Worm (Caenorhabditis elegans) whole organism, mixed stage, embryonic: ENCODE data around the gene vps-41.

Experiments
- M03D4.4 ChIP-seq: sonication (generic microtip); optimal IDR thresholded peaks from 2 replicates; lab custom pipeline; 2017; ENCODE audit warnings: mild to moderate bottlenecking, missing genetic modification characterization, missing compliant biosample characterization
- bed-3 ChIP-seq: fragments of 200-800 bp; sonication (Bioruptor generic); optimal IDR thresholded peaks from 3 replicates; lab custom pipeline; 2018; ENCODE audit warnings: mild to moderate bottlenecking, missing genetic modification characterization, moderate library complexity, missing compliant biosample characterization
- blmp-1 ChIP-seq: fragments of 150-350 bp; optimal IDR thresholded peaks from 2 replicates; lab custom pipeline; 2014; ENCODE audit warnings: missing biosample characterization, missing genetic modification characterization
- ceh-39 ChIP-seq: fragments of 150-350 bp; optimal IDR thresholded peaks from 2 replicates; lab custom pipeline; 2014; ENCODE audit warnings: missing biosample characterization, missing genetic modification characterization
- ceh-43 ChIP-seq: fragments of 200-800 bp; sonication (Bioruptor generic); optimal IDR thresholded peaks from 2 replicates; lab custom pipeline; 2018; ENCODE audit warnings: mild to moderate bottlenecking, missing genetic modification characterization, moderate library complexity, missing compliant biosample characterization
- ceh-83 ChIP-seq: fragments of 200-800 bp; sonication (Bioruptor generic); optimal IDR thresholded peaks from 2 replicates; lab custom pipeline; 2018; ENCODE audit warnings: mild to moderate bottlenecking, missing genetic modification characterization, missing compliant biosample characterization
- ces-1 ChIP-seq: fragments of 150-350 bp; optimal IDR thresholded peaks from 2 replicates; lab custom pipeline; 2014; ENCODE audit warnings: missing biosample characterization, missing genetic modification reagents, missing genetic modification characterization
- cnd-1 ChIP-seq: fragments of 200-800 bp; sonication (Bioruptor generic); optimal IDR thresholded peaks from 2 replicates; lab custom pipeline; 2018; ENCODE audit warnings: mild to moderate bottlenecking, missing genetic modification characterization, missing compliant biosample characterization
- drap-1 ChIP-seq: fragments of 200-800 bp; sonication (Bioruptor generic); optimal IDR thresholded peaks from 3 replicates; lab custom pipeline; 2018; ENCODE audit warnings: mild to moderate bottlenecking, missing genetic modification characterization, missing compliant biosample characterization
- elt-1 ChIP-seq: sonication (generic microtip); optimal IDR thresholded peaks from 2 replicates; lab custom pipeline; 2017; ENCODE audit warnings: missing genetic modification characterization, mild to moderate bottlenecking, missing compliant biosample characterization, antibody characterized with exemption, moderate library complexity, borderline replicate concordance; ENCODE audit not compliant: insufficient read depth
- elt-3 ChIP-seq: fragments of 150-350 bp; optimal IDR thresholded peaks from 2 replicates; lab custom pipeline; 2014; ENCODE audit warnings: missing biosample characterization, missing genetic modification characterization
- ham-2 ChIP-seq: fragments of 200-800 bp; sonication (Bioruptor generic); optimal IDR thresholded peaks from 2 replicates; lab custom pipeline; 2018; ENCODE audit warnings: mild to moderate bottlenecking, missing genetic modification characterization, missing compliant biosample characterization
- hlh-1 ChIP-seq: fragments of 150-350 bp; optimal IDR thresholded peaks from 2 replicates; lab custom pipeline; 2014; ENCODE audit warnings: missing biosample characterization, missing genetic modification reagents, missing genetic modification characterization
- lin-13 ChIP-seq: fragments of 150-350 bp; optimal IDR thresholded peaks from 2 replicates; lab custom pipeline; 2014; ENCODE audit warnings: missing biosample characterization, missing genetic modification characterization
- lsy-2 ChIP-seq: fragments of 150-350 bp; optimal IDR thresholded peaks from 2 replicates; lab custom pipeline; 2014; ENCODE audit warnings: missing biosample characterization, missing genetic modification characterization
- mab-5 ChIP-seq: fragments of 150-350 bp; optimal IDR thresholded peaks from 2 replicates; lab custom pipeline; 2014; ENCODE audit warnings: missing biosample characterization, missing genetic modification characterization
- mep-1 ChIP-seq: fragments of 150-350 bp; optimal IDR thresholded peaks from 2 replicates; lab custom pipeline; 2017; ENCODE audit warnings: missing biosample characterization, missing genetic modification reagents, missing genetic modification characterization, inconsistent platforms
- mls-2 ChIP-seq: sonication (generic microtip); optimal IDR thresholded peaks from 2 replicates; lab custom pipeline; 2016; ENCODE audit warnings: mild to moderate bottlenecking, missing genetic modification characterization, moderate library complexity, missing compliant biosample characterization
- nhr-12 ChIP-seq: fragments of 150-350 bp; optimal IDR thresholded peaks from 2 replicates; lab custom pipeline; 2014; ENCODE audit warnings: missing biosample characterization, missing genetic modification characterization
- nhr-2 ChIP-seq: fragments of 150-350 bp; optimal IDR thresholded peaks from 2 replicates; lab custom pipeline; 2014; ENCODE audit warnings: missing biosample characterization, missing genetic modification characterization
- nhr-237 ChIP-seq: fragments of 150-350 bp; optimal IDR thresholded peaks from 2 replicates; lab custom pipeline; 2014; ENCODE audit warnings: missing biosample characterization, missing genetic modification characterization
- nhr-28 ChIP-seq: fragments of 150-350 bp; optimal IDR thresholded peaks from 2 replicates; lab custom pipeline; 2014; ENCODE audit warnings: missing biosample characterization, missing genetic modification characterization
- nhr-76 ChIP-seq: sonication (generic microtip); optimal IDR thresholded peaks from 2 replicates; lab custom pipeline; 2017; ENCODE audit warnings: missing biosample characterization, missing genetic modification characterization
- pha-4 ChIP-seq: fragments of 150-350 bp; optimal IDR thresholded peaks from 2 replicates; lab custom pipeline; 2018; ENCODE audit warnings: missing biosample characterization, missing genetic modification reagents, missing genetic modification characterization
- sem-2 ChIP-seq: fragments of 200-800 bp; sonication (Bioruptor generic); optimal IDR thresholded peaks from 2 replicates; lab custom pipeline; 2018; ENCODE audit warnings: mild to moderate bottlenecking, missing genetic modification characterization, missing compliant biosample characterization
- snpc-4 ChIP-seq: fragments of 150-350 bp; optimal IDR thresholded peaks from 2 replicates; lab custom pipeline; 2014; ENCODE audit warnings: missing biosample characterization, missing genetic modification characterization
- sptf-1 ChIP-seq: sonication (generic microtip); optimal IDR thresholded peaks from 2 replicates; lab custom pipeline; 2017; ENCODE audit warnings: mild to moderate bottlenecking, missing genetic modification characterization, moderate library complexity, missing compliant biosample characterization
- tbx-8 ChIP-seq: fragments of 200-800 bp; sonication (Bioruptor generic); optimal IDR thresholded peaks from 2 replicates; lab custom pipeline; 2018; ENCODE audit warnings: mild to moderate bottlenecking, missing genetic modification characterization, moderate library complexity, missing compliant biosample characterization
- unc-120 ChIP-seq: sonication (generic microtip); optimal IDR thresholded peaks from 2 replicates; lab custom pipeline; 2017; ENCODE audit warnings: missing genetic modification characterization, missing compliant biosample characterization; ENCODE audit not compliant: poor library complexity, severe bottlenecking
- unc-39 ChIP-seq: fragments of 150-350 bp; optimal IDR thresholded peaks from 2 replicates; lab custom pipeline; 2014; ENCODE audit warnings: missing biosample characterization, missing genetic modification characterization
- unc-62 ChIP-seq: fragments of 150-350 bp; optimal IDR thresholded peaks from 2 replicates; lab custom pipeline; 2014; ENCODE audit warnings: missing biosample characterization, missing genetic modification reagents, missing genetic modification characterization
- zip-8 ChIP-seq: fragments of 150-350 bp; optimal IDR thresholded peaks from 2 replicates; lab custom pipeline; 2014; ENCODE audit warnings: missing biosample characterization, missing genetic modification characterization
- ztf-11 ChIP-seq: fragments of 150-350 bp; optimal IDR thresholded peaks from 2 replicates; lab custom pipeline; 2014; ENCODE audit warnings: missing biosample characterization, missing genetic modification characterization

Gene vps-41

ce11 chrX:5321563-5321962, 37.9 kb downstream of the vps-41 start:
- no peak for TF ChIP-seq bed-3 (GFP tag; lab: Kevin White, UChicago)
- TF ChIP-seq ces-1 (GFP tag; lab: Kevin White, UChicago): peak; percentile 82

- TF ChIP-seq ceh-83 (GFP tag; lab: Kevin White, UChicago) (no peak), blmp-1 (tag; lab: Kevin White, UChicago) (no peak), snpc-4 (no peak), elt-3 (tag; lab: Kevin White, UChicago) (no peak), bed-3 (GFP tag; lab: Kevin White, UChicago) (no peak), mls-2 (tag; lab: Kevin White, UChicago) (no peak), M03D4.4 (tag; lab: Kevin White, UChicago) (no peak), nhr-2 (no peak), nhr-237 (tag; lab: Kevin White, UChicago) (no peak), hlh-1 (tag; lab: Kevin White, UChicago) (no peak)
Observed at ce11 chrX:5323287-5323686, 39.7 kb downstream of the vps-41 start, which contains the start of gene sto-2. Gene sto-2, minus strand, starts transcription at chrX:5323387.

ce11 chrX:5329236-5329635, 45.6 kb downstream of the vps-41 start, which contains the start of gene C26B9.5:
Gene C26B9.5, plus strand, starts transcription at chrX:5329479.
- TF ChIP-seq nhr-76 (no peak), elt-1 (tag; lab: Kevin White, UChicago) (no peak), tbx-8 (GFP tag; lab: Kevin White, UChicago) (no peak), mab-5 (no peak), bed-3 (GFP tag; lab: Kevin White, UChicago) (no peak), unc-62 (GFP tag; lab: Kevin White, UChicago) (no peak), ceh-83 (GFP tag; lab: Kevin White, UChicago) (no peak), sem-2 (GFP tag; lab: Kevin White, UChicago) (no peak), ztf-11 (tag; lab: Kevin White, UChicago) (no peak), elt-3 (tag; lab: Kevin White, UChicago) (no peak), ham-2 (no peak), blmp-1 (tag; lab: Kevin White, UChicago) (no peak)

ce11 chrX:5330765-5331164, 47.1 kb downstream of the vps-41 start:
- TF ChIP-seq lin-13: no peak
- TF ChIP-seq mls-2 (tag; lab: Kevin White, UChicago): no peak
- TF ChIP-seq ceh-43 (GFP tag; lab: Kevin White, UChicago): no peak
- TF ChIP-seq cnd-1 (tag; lab: Kevin White, UChicago): no peak
- TF ChIP-seq pha-4: no peak

ce11 chrX:5335368-5335767, 51.7 kb downstream of the vps-41 start, which contains the start of gene C26B9.6:
Gene C26B9.6, minus strand, starts transcription at chrX:5335468.
- no peak for TF ChIP-seq nhr-28 (tag; lab: Kevin White, UChicago)
- no peak for TF ChIP-seq sptf-1 (tag; lab: Kevin White, UChicago)
- TF ChIP-seq zip-8 (tag; lab: Kevin White, UChicago): no peak
- no peak for TF ChIP-seq nhr-237 (tag; lab: Kevin White, UChicago)
- no peak for TF ChIP-seq lin-13

- TF ChIP-seq ceh-43 (GFP tag; lab: Kevin White, UChicago) (no peak), sptf-1 (tag; lab: Kevin White, UChicago) (peak; percentile 57), unc-62 (GFP tag; lab: Kevin White, UChicago) (peak; percentile 8), M03D4.4 (tag; lab: Kevin White, UChicago) (peak; percentile 47), unc-120 (peak; percentile 60), lsy-2 (tag; lab: Kevin White, UChicago) (peak; percentile 5), ceh-39 (tag; lab: Kevin White, UChicago) (no peak), nhr-237 (tag; lab: Kevin White, UChicago) (peak; percentile 36), bed-3 (GFP tag; lab: Kevin White, UChicago) (peak; percentile 46), nhr-76 (no peak), drap-1 (GFP tag; lab: Kevin White, UChicago) (peak; percentile 30), mls-2 (tag; lab: Kevin White, UChicago) (peak; percentile 52), ztf-11 (tag; lab: Kevin White, UChicago) (no peak), tbx-8 (GFP tag; lab: Kevin White, UChicago) (no peak), nhr-12 (tag; lab: Kevin White, UChicago) (no peak), mep-1 (peak; percentile 57), mab-5 (no peak), ham-2 (peak; percentile 75), unc-39 (tag; lab: Kevin White, UChicago) (no peak), ces-1 (GFP tag; lab: Kevin White, UChicago) (peak; percentile 15), cnd-1 (tag; lab: Kevin White, UChicago) (no peak), hlh-1 (tag; lab: Kevin White, UChicago) (peak; percentile 72), pha-4 (peak; percentile 90), lin-13 (no peak), zip-8 (tag; lab: Kevin White, UChicago) (no peak)
Observed at ce11 chrX:5336498-5336897, 52.9 kb downstream of the vps-41 start.
